Fruit fly (Drosophila melanogaster): ENCODE results near the gene Pldn.

Gene Pldn

dm6 chr3L:11711059-11711628, 19.9 kb upstream of the Pldn start, which contains the start of gene crim (continued):
- no peak for TF ChIP-seq CG15073 (GFP tag; optimal IDR thresholded peaks at IDR 0.05)
- TF ChIP-seq CG8478 (optimal IDR thresholded peaks at IDR 0.05) = no peak
- no peak for TF ChIP-seq NC2α (GFP tag; optimal IDR thresholded peaks at IDR 0.05)
- no peak for TF ChIP-seq Nf-YB (GFP tag; optimal IDR thresholded peaks at IDR 0.05)
- TF ChIP-seq Tbp (GFP tag; optimal IDR thresholded peaks at IDR 0.05) = no peak
- no peak for TF ChIP-seq CG6813 (GFP tag; optimal IDR thresholded peaks at IDR 0.05)
- no peak for TF ChIP-seq abd-A (tag; optimal IDR thresholded peaks at IDR 0.05)
- no peak for TF ChIP-seq CG3838 (GFP tag; optimal IDR thresholded peaks at IDR 0.05)
- no peak for TF ChIP-seq Six4 (GFP tag; optimal IDR thresholded peaks at IDR 0.05)
- TF ChIP-seq HHEX (GFP tag; optimal IDR thresholded peaks at IDR 0.05) = no peak
- no peak for TF ChIP-seq sd (tag; optimal IDR thresholded peaks at IDR 0.05)
- TF ChIP-seq NFAT (GFP tag; IDR thresholded peaks at IDR 0.05) = no peak
- TF ChIP-seq CG6175 (GFP tag; IDR thresholded peaks at IDR 0.05) = no peak
- peak; percentile 62 for TF ChIP-seq CG14710 (tag; optimal IDR thresholded peaks at IDR 0.05)
- TF ChIP-seq CG8359 (GFP tag; optimal IDR thresholded peaks at IDR 0.05; ENCODE audit: borderline replicate concordance) = no peak
- TF ChIP-seq CG15514 (GFP tag; optimal IDR thresholded peaks at IDR 0.05) = peak; percentile 74
- TF ChIP-seq CG4854 (GFP tag; optimal IDR thresholded peaks at IDR 0.05) = no peak
- no peak for TF ChIP-seq fd96Cb (tag; optimal IDR thresholded peaks at IDR 0.05)
- TF ChIP-seq HLH4C (GFP tag; IDR thresholded peaks at IDR 0.05; ENCODE audit: partially characterized antibody) = no peak
- TF ChIP-seq br (optimal IDR thresholded peaks at IDR 0.05) = no peak
- TF ChIP-seq Eip74EF (GFP tag; optimal IDR thresholded peaks at IDR 0.05) = no peak
- no peak for TF ChIP-seq Deaf1 (tag; optimal IDR thresholded peaks at IDR 0.05)
- TF ChIP-seq Nf-YA (GFP tag; IDR thresholded peaks at IDR 0.05) = no peak
- TF ChIP-seq z (GFP tag; IDR thresholded peaks at IDR 0.05) = no peak
- no peak for TF ChIP-seq pho (GFP tag; optimal IDR thresholded peaks at IDR 0.05)
- no peak for TF ChIP-seq TFAM (GFP tag; optimal IDR thresholded peaks at IDR 0.05)
- TF ChIP-seq CG8924 (tag; optimal IDR thresholded peaks at IDR 0.05) = peak; percentile 12
- TF ChIP-seq lilli (GFP tag; optimal IDR thresholded peaks at IDR 0.05) = no peak
- no peak for TF ChIP-seq Doc3 (GFP tag; IDR thresholded peaks at IDR 0.05; ENCODE audit: partially characterized antibody)
- no peak for TF ChIP-seq repo (GFP tag; optimal IDR thresholded peaks at IDR 0.05)
- TF ChIP-seq zen (tag; optimal IDR thresholded peaks at IDR 0.05) = no peak
- no peak for TF ChIP-seq CG34224 (GFP tag; IDR thresholded peaks at IDR 0.05; ENCODE audit: partially characterized antibody)
- no peak for TF ChIP-seq jigr1 (GFP tag; IDR thresholded peaks at IDR 0.05)
- 0 out of 3 replicates have a peak, but pooled peaks have one; percentile 34 for TF ChIP-seq so (GFP tag; IDR thresholded peaks at IDR 0.05)
- TF ChIP-seq Awh (GFP tag; IDR thresholded peaks at IDR 0.05) = 0 out of 2 replicates have a peak, but pooled peaks have one; percentile 38
- no peak for TF ChIP-seq CG12942 (GFP tag; optimal IDR thresholded peaks at IDR 0.05)
- TF ChIP-seq CG4328 (GFP tag; optimal IDR thresholded peaks at IDR 0.05) = peak; percentile 7
- no peak for TF ChIP-seq pan (optimal IDR thresholded peaks at IDR 0.05)
- TF ChIP-seq pan (GFP tag; optimal IDR thresholded peaks at IDR 0.05 in 1 of 2, IDR thresholded peaks at IDR 0.05 in 1 of 2) = no peak
- no peak for TF ChIP-seq CG6791 (GFP tag; IDR thresholded peaks at IDR 0.05; ENCODE audit: partially characterized antibody)
- TF ChIP-seq CG12299 (tag; optimal IDR thresholded peaks at IDR 0.05) = no peak
- TF ChIP-seq pb (GFP tag; optimal IDR thresholded peaks at IDR 0.05) = no peak
- TF ChIP-seq CG7271 (tag; optimal IDR thresholded peaks at IDR 0.05) = no peak
- TF ChIP-seq HLH54F (GFP tag; optimal IDR thresholded peaks at IDR 0.05) = no peak
- no peak for TF ChIP-seq h (optimal IDR thresholded peaks at IDR 0.05)
- no peak for TF ChIP-seq stc (GFP tag; IDR thresholded peaks at IDR 0.05)
- TF ChIP-seq CG10274 (GFP tag; optimal IDR thresholded peaks at IDR 0.05) = no peak
- TF ChIP-seq grau (tag; optimal IDR thresholded peaks at IDR 0.05) = peak; percentile 2
- TF ChIP-seq aop (GFP tag; IDR thresholded peaks at IDR 0.05) = no peak
- TF ChIP-seq CG8944 (GFP tag; optimal IDR thresholded peaks at IDR 0.05) = no peak
- TF ChIP-seq CG7556 (GFP tag; optimal IDR thresholded peaks at IDR 0.05) = no peak
- TF ChIP-seq CG9797 (GFP tag; optimal IDR thresholded peaks at IDR 0.05) = peak; percentile 93

All from whole organism, embryonic.